Fruit fly (Drosophila melanogaster) whole organism, embryonic: ENCODE results near the gene CG6015.

Experiments used
- Bgb ChIP-seq: fragments of 200-800 bp; sonication (Bioruptor generic); IDR thresholded peaks from 2 replicates; pipeline ENCODE4 v1.3.6; 2022; ENCODE audit warnings: missing biosample characterization, missing genetic modification characterization; ENCODE audit not compliant: partially characterized antibody
- CG11247 ChIP-seq: fragments of 200-800 bp; sonication (Bioruptor generic); IDR thresholded peaks from 2 replicates; pipeline ENCODE4 v1.3.6; 2022; ENCODE audit warnings: missing biosample characterization, missing genetic modification characterization
- CG11456 ChIP-seq: fragments of 200-800 bp; sonication (Bioruptor generic); IDR thresholded peaks from 3 replicates; pipeline ENCODE4 v1.3.6; 2022; ENCODE audit warnings: missing biosample characterization, missing genetic modification characterization
- CG12391 ChIP-seq: fragments of 200-800 bp; sonication (Bioruptor generic); optimal IDR thresholded peaks from 3 replicates; lab custom pipeline; 2018; ENCODE audit warnings: missing biosample characterization, mild to moderate bottlenecking, missing genetic modification characterization, moderate library complexity
- CG12659 ChIP-seq: fragments of 200-800 bp; sonication (Bioruptor generic); optimal IDR thresholded peaks from 3 replicates; lab custom pipeline; 2017; ENCODE audit warnings: mild to moderate bottlenecking, missing biosample characterization, missing genetic modification reagents, missing genetic modification characterization
- CG13123 ChIP-seq: fragments of 200-800 bp; sonication (Bioruptor generic); optimal IDR thresholded peaks from 2 replicates; lab custom pipeline; 2016; ENCODE audit warnings: missing biosample characterization, missing genetic modification characterization
- CG14441 ChIP-seq: fragments of 200-800 bp; sonication (Bioruptor generic); IDR thresholded peaks from 2 replicates; pipeline ENCODE4 v1.3.6; 2022; ENCODE audit warnings: missing biosample characterization, missing genetic modification characterization
- CG15011 ChIP-seq: fragments of 200-800 bp; sonication (Bioruptor generic); optimal IDR thresholded peaks from 3 replicates; lab custom pipeline; 2018; ENCODE audit warnings: missing biosample characterization, mild to moderate bottlenecking, missing genetic modification characterization
- CG15479 ChIP-seq: fragments of 200-800 bp; sonication (Bioruptor generic); optimal IDR thresholded peaks from 3 replicates; lab custom pipeline; 2019; ENCODE audit warnings: missing biosample characterization, mild to moderate bottlenecking, missing genetic modification characterization, moderate library complexity
- CG1602 ChIP-seq: fragments of 200-800 bp; sonication (Bioruptor generic); optimal IDR thresholded peaks from 3 replicates; lab custom pipeline; 2016; ENCODE audit warnings: missing biosample characterization, missing genetic modification characterization
- CG16815 ChIP-seq: fragments of 200-800 bp; sonication (Bioruptor generic); optimal IDR thresholded peaks from 3 replicates; lab custom pipeline; 2017; ENCODE audit warnings: missing biosample characterization, mild to moderate bottlenecking, missing genetic modification characterization
- CG1792 ChIP-seq: fragments of 200-800 bp; sonication (Bioruptor generic); optimal IDR thresholded peaks from 2 replicates; lab custom pipeline; 2016; ENCODE audit warnings: missing biosample characterization, missing genetic modification characterization
- CG32772 ChIP-seq: fragments of 200-800 bp; sonication (Bioruptor generic); IDR thresholded peaks from 2 replicates; pipeline ENCODE4 v1.3.6; 2022; ENCODE audit warnings: missing biosample characterization, missing genetic modification characterization
- CG33213 ChIP-seq: fragments of 200-800 bp; sonication (Bioruptor generic); optimal IDR thresholded peaks from 3 replicates; lab custom pipeline; 2016; ENCODE audit warnings: missing biosample characterization, missing genetic modification characterization
- CG34376 ChIP-seq: fragments of 200-800 bp; sonication (Bioruptor generic); optimal IDR thresholded peaks from 2 replicates; lab custom pipeline; 2018; ENCODE audit warnings: missing biosample characterization, mild to moderate bottlenecking, missing genetic modification characterization
- CG4617 ChIP-seq: fragments of 200-800 bp; sonication (Bioruptor generic); optimal IDR thresholded peaks from 3 replicates; lab custom pipeline; 2016; ENCODE audit warnings: missing biosample characterization, missing genetic modification characterization, borderline replicate concordance
- CG6791 ChIP-seq: fragments of 200-800 bp; sonication (Bioruptor generic); IDR thresholded peaks from 3 replicates; pipeline ENCODE4 v1.3.6; 2022; ENCODE audit warnings: missing biosample characterization, missing genetic modification characterization; ENCODE audit not compliant: partially characterized antibody
- CG7357 ChIP-seq: fragments of 200-800 bp; sonication (Bioruptor generic); IDR thresholded peaks from 3 replicates; pipeline ENCODE4 v1.3.6; 2022; ENCODE audit warnings: missing biosample characterization, missing genetic modification characterization
- CG8765 ChIP-seq: fragments of 200-800 bp; sonication (Bioruptor generic); IDR thresholded peaks from 2 replicates; pipeline ENCODE4 v1.3.6; 2022; ENCODE audit warnings: missing biosample characterization, missing genetic modification characterization
- CG8944 ChIP-seq: fragments of 200-800 bp; sonication (Bioruptor generic); optimal IDR thresholded peaks from 3 replicates; lab custom pipeline; 2016; ENCODE audit warnings: missing biosample characterization, missing genetic modification characterization
- CG9437 ChIP-seq: fragments of 200-800 bp; sonication (Bioruptor generic); optimal IDR thresholded peaks from 2 replicates; lab custom pipeline; 2018; ENCODE audit warnings: missing biosample characterization, mild to moderate bottlenecking, missing genetic modification characterization
- CG9797 ChIP-seq: fragments of 200-800 bp; sonication (Bioruptor generic); optimal IDR thresholded peaks from 3 replicates; lab custom pipeline; 2018; ENCODE audit warnings: missing biosample characterization, mild to moderate bottlenecking, missing genetic modification characterization
- Camta ChIP-seq: fragments of 200-800 bp; sonication (Bioruptor generic); optimal IDR thresholded peaks from 2 replicates; lab custom pipeline; 2016; ENCODE audit warnings: missing biosample characterization, missing genetic modification characterization
- Deaf1 ChIP-seq: fragments of 200-800 bp; optimal IDR thresholded peaks from 3 replicates; lab custom pipeline; 2019; ENCODE audit warnings: missing biosample characterization, mild to moderate bottlenecking, missing genetic modification characterization, moderate library complexity
- Dp ChIP-seq: fragments of 200-800 bp; sonication (Bioruptor generic); optimal IDR thresholded peaks from 2 replicates; lab custom pipeline; 2018; ENCODE audit warnings: missing biosample characterization, mild to moderate bottlenecking, missing genetic modification characterization, moderate library complexity
- Lhr ChIP-seq: fragments of 200-800 bp; sonication (Bioruptor generic); optimal IDR thresholded peaks from 3 replicates; lab custom pipeline; 2017; ENCODE audit warnings: mild to moderate bottlenecking, missing biosample characterization, missing genetic modification reagents, missing genetic modification characterization
- NC2β ChIP-seq: fragments of 200-800 bp; sonication (Bioruptor generic); optimal IDR thresholded peaks from 2 replicates; lab custom pipeline; 2016; ENCODE audit warnings: missing biosample characterization, missing genetic modification characterization
- Usf ChIP-seq: fragments of 200-800 bp; sonication (Bioruptor generic); optimal IDR thresholded peaks from 2 replicates; lab custom pipeline; 2017; ENCODE audit warnings: missing genotype, missing biosample characterization, missing genetic modification characterization
- Xbp1 ChIP-seq: fragments of 200-800 bp; sonication (Bioruptor generic); optimal IDR thresholded peaks from 3 replicates; lab custom pipeline; 2016; ENCODE audit warnings: missing biosample characterization, mild to moderate bottlenecking, missing genetic modification characterization
- bigmax ChIP-seq: fragments of 200-800 bp; sonication (Bioruptor generic); optimal IDR thresholded peaks from 2 replicates; lab custom pipeline; 2018; ENCODE audit warnings: missing biosample characterization, mild to moderate bottlenecking, missing genetic modification characterization
- cg ChIP-seq: fragments of 200-800 bp; sonication (Bioruptor generic); optimal IDR thresholded peaks from 3 replicates; lab custom pipeline; 2019; ENCODE audit warnings: missing biosample characterization, mild to moderate bottlenecking, missing genetic modification characterization, moderate library complexity
- chinmo ChIP-seq: fragments of 200-800 bp; sonication (Bioruptor generic); IDR thresholded peaks from 4 replicates; pipeline ENCODE4 v1.3.6; 2022; ENCODE audit warnings: missing biosample characterization, missing genetic modification characterization; ENCODE audit not compliant: partially characterized antibody
- chm ChIP-seq: fragments of 200-800 bp; sonication (Bioruptor generic); IDR thresholded peaks from 2 replicates; pipeline ENCODE4 v1.3.6; 2022; ENCODE audit warnings: missing biosample characterization, missing genetic modification characterization
- crc ChIP-seq: fragments of 200-800 bp; sonication (Bioruptor generic); optimal IDR thresholded peaks from 2 replicates; lab custom pipeline; 2016; ENCODE audit warnings: missing biosample characterization, missing genetic modification characterization
- ems ChIP-seq: fragments of 200-800 bp; sonication (Bioruptor generic); optimal IDR thresholded peaks from 3 replicates; lab custom pipeline; 2016; ENCODE audit warnings: missing biosample characterization, missing genetic modification characterization
- gce ChIP-seq: fragments of 200-800 bp; sonication (Bioruptor generic); IDR thresholded peaks from 3 replicates; pipeline ENCODE4 v1.3.6; 2022; ENCODE audit warnings: missing biosample characterization, missing genetic modification characterization
- jing ChIP-seq: fragments of 200-800 bp; sonication (Bioruptor generic); optimal IDR thresholded peaks from 2 replicates; lab custom pipeline; 2018; ENCODE audit warnings: missing biosample characterization, mild to moderate bottlenecking, missing genetic modification characterization
- mirr ChIP-seq: fragments of 200-800 bp; sonication (Bioruptor generic); optimal IDR thresholded peaks from 3 replicates; lab custom pipeline; 2018; ENCODE audit warnings: missing biosample characterization, mild to moderate bottlenecking, missing genetic modification characterization
- nau ChIP-seq: fragments of 200-800 bp; sonication (Bioruptor generic); optimal IDR thresholded peaks from 3 replicates; lab custom pipeline; 2017; ENCODE audit warnings: missing biosample characterization, mild to moderate bottlenecking, missing genetic modification characterization, missing genetic modification reagents
- pfk ChIP-seq: fragments of 200-800 bp; sonication (Bioruptor generic); optimal IDR thresholded peaks from 2 replicates; lab custom pipeline; 2018; ENCODE audit warnings: missing biosample characterization, mild to moderate bottlenecking, missing genetic modification characterization, moderate library complexity
- pum ChIP-seq: fragments of 200-800 bp; sonication (Bioruptor generic); optimal IDR thresholded peaks from 2 replicates; lab custom pipeline; 2016; ENCODE audit warnings: missing biosample characterization, missing genetic modification characterization
- pzg ChIP-seq: fragments of 200-800 bp; sonication (Bioruptor generic); optimal IDR thresholded peaks from 3 replicates; lab custom pipeline; 2018; ENCODE audit warnings: missing biosample characterization, mild to moderate bottlenecking, missing genetic modification characterization, moderate library complexity
- seq ChIP-seq: fragments of 200-800 bp; sonication (Bioruptor generic); IDR thresholded peaks from 2 replicates; pipeline ENCODE4 v1.3.6; 2022; ENCODE audit warnings: missing biosample characterization, missing genetic modification characterization
- ssp ChIP-seq: fragments of 200-800 bp; sonication (Bioruptor generic); IDR thresholded peaks from 2 replicates; pipeline ENCODE4 v1.3.6; 2022; ENCODE audit warnings: missing biosample characterization, missing genetic modification characterization
- stc ChIP-seq: fragments of 200-800 bp; sonication (Bioruptor generic); IDR thresholded peaks from 2 replicates; pipeline ENCODE4 v1.3.6; 2022; ENCODE audit warnings: missing biosample characterization, missing genetic modification characterization
- tll ChIP-seq, 2 experiments: fragments of 200-800 bp in 1 of 2; fragments of >200 bp in 1 of 2; sonication (Bioruptor generic) in 1 of 2; optimal IDR thresholded peaks; 2 replicates each; lab custom pipeline; 2017 to 2019; ENCODE audit warnings: missing biosample characterization in 2 of 2, missing genetic modification characterization in 2 of 2, mild to moderate bottlenecking in 1 of 2, moderate library complexity in 1 of 2
- tna ChIP-seq: fragments of 200-800 bp; sonication (Bioruptor generic); IDR thresholded peaks from 2 replicates; pipeline ENCODE4 v1.3.6; 2022; ENCODE audit warnings: missing biosample characterization, missing genetic modification characterization; ENCODE audit not compliant: partially characterized antibody
- trh ChIP-seq: fragments of 200-800 bp; sonication (Bioruptor generic); optimal IDR thresholded peaks from 2 replicates; lab custom pipeline; 2016; ENCODE audit warnings: missing biosample characterization, missing genetic modification characterization

Gene CG6015

DNA sequence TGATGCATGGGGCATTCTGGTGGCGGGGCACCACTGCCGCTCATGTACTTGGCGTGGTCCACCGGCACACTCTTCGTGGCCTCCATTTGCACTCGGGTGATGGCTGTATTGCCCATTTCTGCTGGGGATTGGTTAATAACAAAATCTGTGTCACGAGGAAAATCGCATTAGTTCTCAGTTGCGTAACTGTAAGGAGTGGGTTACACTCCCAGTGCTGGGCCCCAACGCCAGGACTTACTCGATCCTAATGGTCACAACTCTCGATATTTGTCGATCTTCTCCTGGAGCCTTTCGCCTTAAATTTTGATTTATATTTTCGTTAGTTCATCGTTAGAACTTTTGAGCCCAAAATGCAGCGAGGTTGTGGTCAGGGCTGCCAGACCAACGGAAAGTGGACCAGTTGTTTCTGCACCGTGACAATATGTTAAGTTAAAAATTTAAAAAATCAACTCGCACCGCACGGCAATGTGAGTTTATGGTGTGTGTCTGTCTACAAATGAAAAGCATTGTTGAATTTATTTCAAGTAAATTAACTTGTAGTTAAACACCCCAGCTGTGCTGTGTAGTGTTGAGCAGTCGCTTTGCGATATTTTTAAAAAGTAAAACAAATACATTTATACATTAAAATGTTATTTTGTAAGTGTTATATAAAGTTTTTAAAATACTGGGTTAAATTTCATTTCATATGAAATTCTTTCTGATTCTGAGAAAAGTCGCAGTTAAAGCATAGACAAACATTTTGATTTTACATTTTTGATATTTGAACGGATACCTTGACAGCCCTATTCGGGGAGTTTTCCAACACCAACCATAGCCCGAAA lies 7.0 kb downstream of the CG6015 start, which contains the start of the genes Cchl and ND-42 (continued):
- TF ChIP-seq CG15479 = no peak
- peak; percentile 40 for TF ChIP-seq NC2β (GFP tag; lab: Kevin White, UChicago)
- TF ChIP-seq bigmax (GFP tag; lab: Kevin White, UChicago) = no peak
- peak; percentile 78 for TF ChIP-seq CG34376 (GFP tag; lab: Kevin White, UChicago)
- TF ChIP-seq CG1792 (GFP tag; lab: Kevin White, UChicago) = peak; percentile 54
- TF ChIP-seq tll (GFP tag; optimal IDR thresholded peaks at IDR 0.05; lab: Kevin White, UChicago) = peak in 1 of 2 experiments; percentile 14
- TF ChIP-seq CG8765 (GFP tag; lab: Robert Waterston, UW) = peak; percentile 71
- peak; percentile 29 for TF ChIP-seq Dp (GFP tag; lab: Kevin White, UChicago)
- peak; percentile 65 for TF ChIP-seq CG11247 (GFP tag; lab: Robert Waterston, UW)
- TF ChIP-seq pfk = peak; percentile 20
- no peak for TF ChIP-seq cg (GFP tag; lab: Kevin White, UChicago)
- no peak for TF ChIP-seq CG15011 (GFP tag; lab: Kevin White, UChicago)
- TF ChIP-seq stc (GFP tag; lab: Robert Waterston, UW) = peak; percentile 28; the same call in 1 of the 2 replicates
- peak; percentile 53 for TF ChIP-seq crc (GFP tag; lab: Kevin White, UChicago)
- peak; percentile 81 for TF ChIP-seq CG16815 (GFP tag; lab: Kevin White, UChicago)
- TF ChIP-seq trh (GFP tag; lab: Kevin White, UChicago) = peak; percentile 64
- no peak for TF ChIP-seq tna (GFP tag; lab: Robert Waterston, UW)
- TF ChIP-seq CG6791 (GFP tag; lab: Robert Waterston, UW) = peak; percentile 37; the same call in 1 of the 3 replicates
- TF ChIP-seq CG9437 (GFP tag; lab: Kevin White, UChicago) = peak; percentile 82
- TF ChIP-seq ems (GFP tag; lab: Kevin White, UChicago) = peak; percentile 70
- peak; percentile 49 for TF ChIP-seq CG33213 (GFP tag; lab: Kevin White, UChicago)
- TF ChIP-seq Xbp1 (GFP tag; lab: Kevin White, UChicago) = peak; percentile 85
- TF ChIP-seq CG13123 (GFP tag; lab: Kevin White, UChicago) = peak; percentile 55
- peak; percentile 67 for TF ChIP-seq CG11456 (GFP tag; lab: Robert Waterston, UW)
- TF ChIP-seq chm (GFP tag; lab: Robert Waterston, UW) = peak; percentile 32; the same call in 1 of the 2 replicates
- TF ChIP-seq CG14441 (GFP tag; lab: Robert Waterston, UW) = peak; percentile 72
- TF ChIP-seq CG8944 = peak; percentile 62
- TF ChIP-seq Lhr (GFP tag; lab: Kevin White, UChicago) = peak; percentile 44
- TF ChIP-seq Bgb (GFP tag; lab: Robert Waterston, UW) = peak; percentile 32; the same call in 1 of the 2 replicates
- peak; percentile 59 for TF ChIP-seq Camta (GFP tag; lab: Kevin White, UChicago)
- peak; percentile 67 for TF ChIP-seq ssp (GFP tag; lab: Robert Waterston, UW)
- no peak for TF ChIP-seq mirr (GFP tag; lab: Kevin White, UChicago)
- peak; percentile 25 for TF ChIP-seq Usf (GFP tag; lab: Kevin White, UChicago)
- peak; percentile 59 for TF ChIP-seq CG4617 (GFP tag; lab: Kevin White, UChicago)
- TF ChIP-seq CG1602 (GFP tag; lab: Kevin White, UChicago) = peak; percentile 84
- no peak for TF ChIP-seq jing
- no peak for TF ChIP-seq nau
- TF ChIP-seq gce (GFP tag; lab: Robert Waterston, UW) = no peak
- 0 out of 4 replicates have a peak, but pooled peaks have one; percentile 32 for TF ChIP-seq chinmo
- peak; percentile 28; the same call in 1 of the 3 replicates for TF ChIP-seq CG7357 (GFP tag; lab: Robert Waterston, UW)
- peak; percentile 67 for TF ChIP-seq CG32772
- TF ChIP-seq Deaf1 (tag; lab: Kevin White, UChicago) = peak; percentile 49
- TF ChIP-seq CG9797 (GFP tag; lab: Kevin White, UChicago) = peak; percentile 37
- TF ChIP-seq pzg = peak; percentile 43
- TF ChIP-seq pum (GFP tag; lab: Kevin White, UChicago) = peak; percentile 70
- TF ChIP-seq CG12659 (GFP tag; lab: Kevin White, UChicago) = peak; percentile 90
- TF ChIP-seq seq (GFP tag; lab: Robert Waterston, UW) = peak; percentile 46
- TF ChIP-seq CG12391 (tag; lab: Kevin White, UChicago) = peak; percentile 90
